Fruit fly (Drosophila melanogaster) Kc167 (cell line): ENCODE measurements around the gene scyl.

Experiments
- Myc ChIP-seq: fragments of >200 bp; optimal IDR thresholded peaks from 2 replicates; lab custom pipeline; 2017; ENCODE audit warnings: missing external identifiers
- Sin3A ChIP-seq: fragments of >200 bp; optimal IDR thresholded peaks from 2 replicates; lab custom pipeline; 2018; ENCODE audit warnings: missing external identifiers
- h ChIP-seq: fragments of >200 bp; optimal IDR thresholded peaks from 3 replicates; lab custom pipeline; 2018; ENCODE audit warnings: missing external identifiers
- insv ChIP-seq: fragments of >200 bp; optimal IDR thresholded peaks from 3 replicates; lab custom pipeline; 2018; ENCODE audit warnings: missing external identifiers
- psq ChIP-seq: fragments of >200 bp; optimal IDR thresholded peaks from 2 replicates; lab custom pipeline; 2017; ENCODE audit warnings: missing external identifiers
- ttk ChIP-seq: sonication (Bioruptor generic); optimal IDR thresholded peaks from 2 replicates; lab custom pipeline; 2017; ENCODE audit warnings: missing external identifiers

The scyl gene

DNA sequence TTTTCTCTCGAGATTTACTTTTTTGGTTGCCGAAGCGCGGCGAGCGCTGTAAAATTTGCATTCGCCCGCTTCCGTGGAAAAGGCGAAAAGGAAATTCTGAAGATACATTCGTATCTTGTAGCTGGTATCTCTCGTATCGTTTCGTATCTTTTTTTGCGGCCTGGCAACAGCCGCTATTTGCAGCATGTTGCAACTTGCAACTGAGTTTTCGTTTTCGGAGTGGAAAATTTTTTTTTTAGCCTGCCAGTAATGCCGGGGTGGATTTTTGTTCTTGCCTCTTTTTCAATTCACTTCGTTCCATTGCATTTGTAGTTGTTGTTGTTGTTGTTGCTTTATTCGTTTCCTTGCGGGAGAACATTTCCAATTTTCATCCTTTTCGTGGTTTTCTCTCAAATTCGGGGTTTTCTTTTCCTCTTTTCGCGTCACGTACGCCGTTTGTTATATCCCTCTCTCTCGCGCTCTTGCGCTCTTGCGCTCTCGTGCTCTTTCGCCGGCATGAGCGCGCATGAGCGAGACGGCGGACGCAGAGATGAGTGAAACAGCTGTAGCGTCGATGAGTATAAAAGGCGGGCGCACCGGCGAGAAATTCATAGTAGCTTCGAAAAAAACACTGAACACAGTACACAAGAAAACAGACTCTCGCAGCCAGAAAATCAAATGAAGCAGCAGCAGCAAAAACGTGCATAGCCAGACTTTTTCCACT is at the start of gene scyl:
scyl (plus strand) TSS at position 587 of the 703 bp plus-strand sequence.
- TF ChIP-seq Myc (lab: Kevin White, UChicago) (no peak), psq (lab: Kevin White, UChicago) (no peak), h (lab: Kevin White, UChicago) (no peak), ttk (lab: Kevin White, UChicago) (no peak), Sin3A (lab: Kevin White, UChicago) (no peak), insv (lab: Kevin White, UChicago) (no peak)

DNA sequence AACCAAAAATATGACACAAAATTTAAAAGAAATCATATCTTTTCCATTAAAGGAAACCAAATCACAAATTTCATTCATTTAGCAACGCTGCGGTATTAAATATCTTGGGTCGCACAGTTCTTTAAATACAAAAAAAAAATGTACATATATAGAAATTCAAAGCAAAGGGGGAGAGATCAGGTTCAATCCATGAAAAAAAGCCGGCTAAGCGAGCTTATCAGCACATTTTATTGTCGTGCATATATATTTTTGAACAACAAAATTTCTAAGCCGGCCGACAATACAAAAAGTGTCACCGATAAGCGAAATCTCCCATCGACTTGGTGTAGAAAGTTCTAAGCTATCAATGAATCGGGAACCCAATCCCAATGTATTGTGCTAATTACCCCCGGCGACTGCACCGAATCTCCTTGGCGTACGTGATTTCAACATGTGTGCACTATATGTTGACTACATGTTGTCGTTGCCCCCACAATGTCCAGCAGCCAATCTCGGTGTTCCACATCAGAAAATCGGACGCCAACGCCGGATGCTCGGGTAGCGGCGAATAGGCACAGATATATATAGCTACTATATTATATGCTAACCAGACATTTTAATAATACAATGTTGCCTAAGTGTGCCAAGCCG is 48.2 kb upstream of the scyl start:
- TF ChIP-seq h (lab: Kevin White, UChicago) (no peak), insv (lab: Kevin White, UChicago) (no peak), ttk (lab: Kevin White, UChicago) (no peak)

DNA sequence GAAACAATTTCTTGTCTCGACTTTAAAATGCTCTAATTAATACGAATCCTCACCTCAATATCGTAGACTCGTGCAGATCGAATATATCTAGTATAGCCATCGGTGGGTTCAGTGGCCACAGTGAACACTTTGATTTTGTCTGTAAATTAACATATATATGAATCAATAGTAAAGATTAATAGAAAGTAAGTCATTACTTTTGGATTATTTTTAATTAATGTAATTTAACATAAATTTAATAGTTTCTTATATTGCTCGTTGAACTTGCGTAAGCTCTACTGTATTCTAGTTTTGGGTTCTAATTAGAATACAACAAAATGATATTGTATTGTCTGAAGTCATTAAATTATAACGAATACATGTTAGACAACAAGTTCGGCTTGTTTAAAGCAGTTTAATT is 47.3 kb upstream of the scyl start:
- TF ChIP-seq Myc (lab: Kevin White, UChicago) (no peak), h (lab: Kevin White, UChicago) (no peak), Sin3A (lab: Kevin White, UChicago) (no peak), psq (lab: Kevin White, UChicago) (no peak)

DNA sequence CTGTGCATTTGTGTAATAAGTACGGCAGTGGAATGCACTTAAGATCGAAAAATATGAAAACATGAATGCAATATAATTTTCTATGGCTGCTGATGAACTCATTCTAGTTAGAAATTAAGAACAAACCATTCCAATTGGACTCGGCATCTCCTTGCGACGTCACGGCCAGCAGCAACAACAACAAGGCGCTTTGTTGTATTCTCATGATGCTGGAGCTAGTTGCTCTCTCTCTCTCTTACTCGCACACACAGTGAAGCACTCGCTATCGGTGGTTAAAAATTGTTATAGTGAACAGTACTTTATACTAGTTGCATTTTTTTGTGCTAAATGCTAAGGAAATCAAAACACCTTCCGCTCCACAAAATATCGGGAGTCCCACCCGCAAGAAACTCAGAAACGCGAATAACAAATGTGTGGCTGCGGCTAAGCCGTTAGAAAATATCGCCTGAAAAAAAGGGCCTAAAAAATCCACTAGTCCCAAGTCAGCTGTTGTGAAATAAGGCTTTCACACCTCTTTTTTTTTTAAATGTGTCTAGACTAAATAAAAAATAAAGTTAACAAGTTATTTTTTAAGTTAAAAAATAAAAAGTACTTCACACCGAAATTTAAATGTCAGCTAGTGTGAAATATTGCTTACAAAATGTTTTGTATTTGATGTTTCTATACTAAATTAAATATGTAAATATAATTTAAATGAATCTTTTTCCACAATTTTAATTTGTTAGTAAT is 46.3 kb upstream of the scyl start, which contains the start of gene Plod:
Plod (minus strand) TSS at position 409 of the 729 bp plus-strand sequence.
- TF ChIP-seq ttk (lab: Kevin White, UChicago): no peak
- TF ChIP-seq Sin3A (lab: Kevin White, UChicago): no peak
- no peak for TF ChIP-seq h (lab: Kevin White, UChicago)
- no peak for TF ChIP-seq psq (lab: Kevin White, UChicago)
- TF ChIP-seq insv (lab: Kevin White, UChicago): no peak
- TF ChIP-seq Myc (lab: Kevin White, UChicago): no peak

DNA sequence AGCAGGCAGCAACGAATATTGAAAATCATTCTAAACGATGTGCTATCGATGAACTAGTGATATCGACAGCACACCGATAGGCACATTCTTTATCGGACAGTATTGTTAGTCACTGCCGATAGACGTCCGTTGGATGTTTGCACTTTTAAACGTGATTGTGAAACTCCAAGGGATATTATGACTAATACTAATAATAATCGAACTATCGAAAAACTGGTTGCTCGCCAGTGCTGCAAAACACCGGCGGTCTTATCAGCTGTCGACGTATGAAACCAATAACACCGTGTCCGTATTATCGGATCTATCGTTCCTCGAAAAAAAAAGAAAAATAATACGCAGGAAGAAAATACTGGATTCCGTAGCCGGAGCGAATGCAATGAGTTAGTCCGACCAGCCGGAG is 41.6 kb upstream of the scyl start, which contains the start of the genes Ube3a and CG7600:
Ube3a (minus strand) TSS at position 67 of the 400 bp plus-strand sequence.
CG7600 (plus strand) TSS at position 270 of the 400 bp plus-strand sequence.
- TF ChIP-seq Sin3A (lab: Kevin White, UChicago) (no peak), psq (lab: Kevin White, UChicago) (no peak), insv (lab: Kevin White, UChicago) (no peak), ttk (lab: Kevin White, UChicago) (no peak), Myc (lab: Kevin White, UChicago) (no peak), h (lab: Kevin White, UChicago) (no peak)

DNA sequence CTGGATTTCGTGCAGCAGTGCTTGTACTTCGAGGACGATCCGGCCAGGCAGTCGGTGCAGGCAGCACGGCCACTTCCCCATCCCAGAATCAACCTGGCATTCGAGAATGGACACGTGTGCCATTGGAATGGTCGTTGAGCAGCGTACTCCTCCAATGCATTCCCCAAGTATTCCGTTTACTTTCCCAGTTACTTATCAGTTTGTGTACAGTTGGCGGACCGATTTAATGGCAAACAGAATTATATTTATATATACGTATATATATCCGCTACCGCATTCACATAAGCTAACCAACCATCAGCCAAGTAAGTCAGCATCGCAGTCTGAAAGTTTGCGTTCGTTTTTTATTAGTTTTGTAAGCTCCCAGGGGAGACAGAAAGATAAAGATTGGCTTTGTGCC is 38.5 kb upstream of the scyl start:
- TF ChIP-seq ttk (lab: Kevin White, UChicago) (no peak), psq (lab: Kevin White, UChicago) (no peak), Sin3A (lab: Kevin White, UChicago) (no peak), insv (lab: Kevin White, UChicago) (no peak), Myc (lab: Kevin White, UChicago) (no peak), h (lab: Kevin White, UChicago) (no peak)

DNA sequence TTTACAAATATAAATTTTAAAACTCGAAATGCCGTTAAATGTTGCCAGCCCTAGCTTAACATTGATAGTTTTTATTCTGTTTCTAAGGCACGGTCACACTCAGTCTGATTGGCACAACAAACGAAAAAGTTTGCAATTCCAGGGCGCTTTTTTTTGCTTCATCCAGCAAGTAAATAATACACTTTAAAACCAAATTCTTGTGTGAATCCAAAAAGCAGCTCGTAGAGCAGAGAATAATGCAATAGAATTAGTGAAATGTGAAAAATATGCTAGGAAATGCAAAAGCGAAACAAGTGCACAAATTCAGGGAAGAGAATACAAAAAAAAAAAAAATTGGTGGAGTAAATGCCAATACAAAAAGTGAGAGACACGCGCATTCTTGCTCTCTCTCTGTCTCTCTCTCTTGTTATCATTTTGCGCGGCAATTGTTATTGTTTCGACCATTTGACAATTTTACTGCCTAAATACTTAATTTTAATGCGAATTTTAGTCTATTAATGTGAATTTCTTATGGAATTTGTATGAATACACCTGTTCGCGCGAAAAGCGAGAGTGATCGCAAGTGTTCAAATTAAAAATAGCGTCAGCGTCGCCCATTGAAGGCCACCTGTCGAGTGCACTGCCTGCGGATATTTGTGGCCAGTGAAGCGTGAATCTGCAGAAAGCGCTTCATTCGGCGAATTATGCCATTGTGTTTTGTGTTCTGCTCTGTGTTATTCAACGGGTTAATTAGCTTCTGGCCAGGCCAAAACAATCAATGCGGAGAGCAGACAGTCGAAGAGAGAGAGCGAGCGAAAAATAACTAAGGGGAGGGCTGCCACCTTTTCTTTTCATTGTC is 37.5 kb upstream of the scyl start, which contains the start of gene CG42671:
CG42671 (plus strand) TSS at position 100 of the 838 bp plus-strand sequence.
- TF ChIP-seq insv (lab: Kevin White, UChicago) (no peak), psq (lab: Kevin White, UChicago) (no peak), ttk (lab: Kevin White, UChicago) (no peak), Myc (lab: Kevin White, UChicago) (no peak), h (lab: Kevin White, UChicago) (no peak), Sin3A (lab: Kevin White, UChicago) (no peak)

DNA sequence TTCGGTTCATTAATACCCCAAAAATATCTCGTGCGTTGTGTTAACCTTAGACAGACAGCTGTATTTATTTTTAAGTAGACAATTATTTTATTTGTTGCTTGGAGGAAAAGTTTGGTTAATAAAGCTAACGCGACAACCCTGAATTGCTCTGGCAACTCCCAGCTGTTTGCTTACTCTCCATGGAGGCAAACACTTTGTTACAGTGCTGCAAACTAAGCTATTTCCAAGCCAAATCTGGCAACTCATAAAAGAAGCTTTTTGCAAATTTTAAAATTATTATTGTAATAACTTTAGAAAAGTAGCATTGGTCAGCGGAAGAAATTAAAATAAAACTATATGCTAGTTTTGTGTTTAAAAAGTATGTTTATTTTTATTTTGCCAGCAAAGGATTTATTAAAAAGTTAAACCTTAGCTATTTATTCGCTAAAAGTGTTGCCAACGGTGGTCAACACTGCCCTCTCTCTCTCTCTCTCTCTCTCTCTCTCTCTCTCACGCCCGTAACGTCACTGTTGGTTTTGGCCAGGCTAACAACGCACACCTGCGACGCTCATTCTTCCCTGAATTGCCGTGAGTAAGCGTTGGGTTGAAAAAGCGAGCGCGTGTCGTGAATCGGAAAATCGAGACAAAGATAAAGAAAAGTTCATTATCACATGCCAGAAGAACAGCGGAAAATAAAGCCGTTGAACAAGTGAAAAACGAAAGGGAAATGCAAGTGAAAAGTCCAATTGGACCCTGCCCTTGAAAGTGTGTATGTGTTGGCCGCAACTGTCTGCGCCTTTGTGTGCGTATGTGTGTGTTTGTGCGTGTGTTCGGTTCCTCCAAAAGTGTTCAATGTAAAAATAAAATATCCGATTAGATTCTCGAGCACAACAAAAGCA is 36.6 kb upstream of the scyl start:
- TF ChIP-seq Myc (lab: Kevin White, UChicago): no peak
- no peak for TF ChIP-seq Sin3A (lab: Kevin White, UChicago)
- TF ChIP-seq h (lab: Kevin White, UChicago): no peak
- TF ChIP-seq ttk (lab: Kevin White, UChicago): no peak
- TF ChIP-seq psq (lab: Kevin White, UChicago): no peak
- TF ChIP-seq insv (lab: Kevin White, UChicago): no peak

DNA sequence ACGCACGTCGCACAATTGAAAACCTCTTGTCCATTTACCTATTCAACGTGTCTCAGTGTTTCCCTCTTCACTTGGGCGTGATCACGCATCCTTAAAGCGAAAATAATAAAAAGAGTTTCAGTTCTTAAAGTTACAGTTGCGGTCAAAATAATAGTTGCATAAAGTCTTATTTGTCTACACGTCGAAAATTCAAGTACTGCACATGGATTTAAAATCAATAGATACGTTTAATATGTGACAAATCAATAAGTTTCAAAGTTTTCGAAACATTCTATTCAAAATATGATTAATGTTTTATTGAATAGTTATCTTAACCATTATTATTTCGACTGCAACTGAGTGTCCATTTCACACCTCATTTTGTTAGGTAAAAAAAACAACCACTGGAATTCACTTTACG is 35.9 kb upstream of the scyl start:
- TF ChIP-seq insv (lab: Kevin White, UChicago) (no peak), psq (lab: Kevin White, UChicago) (no peak), Sin3A (lab: Kevin White, UChicago) (no peak)

DNA sequence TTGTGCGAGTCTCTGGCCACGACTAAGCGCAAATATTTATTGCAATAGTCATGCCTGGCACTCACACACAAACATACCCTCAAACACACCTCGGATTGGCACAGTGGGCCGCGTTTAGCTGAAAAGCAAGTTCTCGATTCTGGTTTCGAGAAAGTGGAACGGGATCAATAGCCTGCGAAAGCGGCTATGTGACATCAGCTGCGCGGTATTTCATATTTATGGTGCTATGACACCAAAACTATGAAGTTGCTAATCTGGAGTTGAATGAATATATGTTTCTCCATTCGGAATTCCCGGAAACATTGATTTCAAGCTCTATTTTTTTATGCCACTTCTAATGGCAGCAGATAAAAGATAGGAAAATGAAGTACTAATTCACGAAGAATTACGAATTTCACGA is 34.2 kb upstream of the scyl start:
- TF ChIP-seq ttk (lab: Kevin White, UChicago): no peak
